Worm (Caenorhabditis elegans) whole organism, L1 larva: ENCODE data around the gene Y42A5A.5.

ENCODE experiments used
- C04F5.9 ChIP-seq: sonication (generic microtip); optimal IDR thresholded peaks from 2 replicates; lab custom pipeline; 2016; ENCODE audit warnings: missing genetic modification characterization, missing compliant biosample characterization
- F16B12.6 ChIP-seq: fragments of 150-350 bp; optimal IDR thresholded peaks from 2 replicates; lab custom pipeline; 2014; ENCODE audit warnings: missing biosample characterization, missing genetic modification characterization
- aha-1 ChIP-seq: fragments of 150-350 bp; optimal IDR thresholded peaks from 2 replicates; lab custom pipeline; 2014; ENCODE audit warnings: missing biosample characterization, missing genetic modification characterization
- aly-2 ChIP-seq: fragments of 150-350 bp; optimal IDR thresholded peaks from 2 replicates; lab custom pipeline; 2014; ENCODE audit warnings: missing biosample characterization, missing genetic modification characterization
- ama-1 ChIP-seq: fragments of 150-350 bp; optimal IDR thresholded peaks from 2 replicates; lab custom pipeline; 2014
- blmp-1 ChIP-seq: fragments of 150-350 bp; optimal IDR thresholded peaks from 2 replicates; lab custom pipeline; 2014; ENCODE audit warnings: missing biosample characterization, missing genetic modification characterization
- ces-1 ChIP-seq: fragments of 150-350 bp; optimal IDR thresholded peaks from 2 replicates; lab custom pipeline; 2014; ENCODE audit warnings: missing biosample characterization, missing genetic modification reagents, missing genetic modification characterization
- efl-1 ChIP-seq, 4 experiments: fragments of 150-350 bp; optimal IDR thresholded peaks in 3 of 4; peaks in 1 of 4; 1 replicate in 1 of 4; 2 replicates in 3 of 4; lab custom pipeline; 2014; ENCODE audit warnings: missing biosample characterization in 2 of 4, missing genetic modification characterization in 2 of 4, missing genetic modification reagents in 2 of 4
- egl-27 ChIP-seq, 2 experiments: fragments of 150-350 bp in 1 of 2; sonication (generic microtip); optimal IDR thresholded peaks; 3 replicates each; lab custom pipeline; 2017 to 2018; ENCODE audit warnings: missing biosample characterization in 2 of 2, missing genetic modification characterization in 2 of 2, missing genetic modification reagents in 2 of 2
- elt-3 ChIP-seq, 6 experiments: fragments of 150-350 bp in 1 of 6; sonication (generic microtip); optimal IDR thresholded peaks; 2 replicates each; lab custom pipeline; 2017 to 2018; ENCODE audit warnings: missing biosample characterization in 6 of 6, missing genetic modification characterization in 6 of 6, inconsistent platforms in 1 of 6
- fkh-4 ChIP-seq: sonication (generic microtip); optimal IDR thresholded peaks from 2 replicates; lab custom pipeline; 2016; ENCODE audit warnings: missing compliant biosample characterization, missing genetic modification characterization, borderline replicate concordance
- grh-1 ChIP-seq: fragments of 200-800 bp; sonication (Bioruptor generic); IDR thresholded peaks from 2 replicates; pipeline ENCODE4 v1.3.6; 2022; ENCODE audit warnings: missing genetic modification reagents, missing genetic modification characterization, missing compliant biosample characterization
- hlh-17 ChIP-seq: fragments of 200-800 bp; sonication (Bioruptor generic); optimal IDR thresholded peaks from 2 replicates; lab custom pipeline; 2018; ENCODE audit warnings: missing genetic modification characterization, mild to moderate bottlenecking, missing compliant biosample characterization, moderate library complexity, borderline replicate concordance
- hlh-4 ChIP-seq: sonication (generic microtip); optimal IDR thresholded peaks from 2 replicates; lab custom pipeline; 2016; ENCODE audit warnings: mild to moderate bottlenecking, missing genetic modification characterization, missing compliant biosample characterization
- irx-1 ChIP-seq: sonication (generic microtip); optimal IDR thresholded peaks from 2 replicates; lab custom pipeline; 2016; ENCODE audit warnings: missing genetic modification characterization, missing compliant biosample characterization
- jun-1 ChIP-seq: fragments of 150-350 bp; optimal IDR thresholded peaks from 2 replicates; lab custom pipeline; 2014; ENCODE audit warnings: missing biosample characterization, missing genetic modification reagents, missing genetic modification characterization
- lin-14 ChIP-seq: fragments of 200-800 bp; sonication (Bioruptor generic); optimal IDR thresholded peaks from 2 replicates; lab custom pipeline; 2018; ENCODE audit warnings: mild to moderate bottlenecking, missing genetic modification characterization, moderate library complexity, missing compliant biosample characterization
- lin-35 ChIP-seq, 2 experiments: fragments of 150-350 bp; optimal IDR thresholded peaks; 2 replicates each; lab custom pipeline; 2014; ENCODE audit warnings: missing biosample characterization in 2 of 2, missing genetic modification characterization in 2 of 2, missing genetic modification reagents in 2 of 2
- lsy-2 ChIP-seq, 2 experiments: fragments of 150-350 bp; optimal IDR thresholded peaks; 2 replicates each; lab custom pipeline; 2014; ENCODE audit warnings: missing biosample characterization in 2 of 2, missing genetic modification characterization in 2 of 2
- nhr-11 ChIP-seq: fragments of 150-350 bp; optimal IDR thresholded peaks from 2 replicates; lab custom pipeline; 2014; ENCODE audit warnings: missing biosample characterization, missing genetic modification characterization
- nhr-19 ChIP-seq: fragments of 200-800 bp; sonication (Bioruptor generic); conservative IDR thresholded peaks from 2 replicates; pipeline ENCODE4 v1.3.6; 2022; ENCODE audit warnings: missing genetic modification characterization, missing compliant biosample characterization
- nhr-20 ChIP-seq: sonication (generic microtip); optimal IDR thresholded peaks from 2 replicates; lab custom pipeline; 2016; ENCODE audit warnings: mild to moderate bottlenecking, missing genetic modification characterization, missing compliant biosample characterization
- nhr-28 ChIP-seq: fragments of 150-350 bp; optimal IDR thresholded peaks from 2 replicates; lab custom pipeline; 2014; ENCODE audit warnings: missing biosample characterization, missing genetic modification characterization
- nhr-71 ChIP-seq: sonication (generic microtip); optimal IDR thresholded peaks from 2 replicates; lab custom pipeline; 2016; ENCODE audit warnings: mild to moderate bottlenecking, missing genetic modification characterization, moderate library complexity, missing compliant biosample characterization
- nhr-85 ChIP-seq: sonication (generic microtip); peaks from one replicate; lab custom pipeline; 2016; ENCODE audit warnings: missing genetic modification characterization, inconsistent platforms, missing compliant biosample characterization
- nhr-90 ChIP-seq: sonication (generic microtip); optimal IDR thresholded peaks from 2 replicates; lab custom pipeline; 2016; ENCODE audit warnings: mild to moderate bottlenecking, missing genetic modification characterization, missing compliant biosample characterization; ENCODE audit not compliant: poor library complexity
- pqm-1 ChIP-seq: sonication (generic microtip); optimal IDR thresholded peaks from 3 replicates; lab custom pipeline; 2017; ENCODE audit warnings: missing biosample characterization, missing genetic modification characterization
- snu-23 ChIP-seq: sonication (generic microtip); optimal IDR thresholded peaks from 2 replicates; lab custom pipeline; 2016; ENCODE audit warnings: missing genetic modification characterization, missing compliant biosample characterization
- swsn-7 ChIP-seq: sonication (generic microtip); optimal IDR thresholded peaks from 2 replicates; lab custom pipeline; 2016; ENCODE audit warnings: missing genetic modification characterization, missing compliant biosample characterization
- tbx-2 ChIP-seq: sonication (generic microtip); optimal IDR thresholded peaks from 2 replicates; lab custom pipeline; 2016; ENCODE audit warnings: missing genetic modification characterization, missing compliant biosample characterization
- tlp-1 ChIP-seq: fragments of 150-350 bp; optimal IDR thresholded peaks from 2 replicates; lab custom pipeline; 2014; ENCODE audit warnings: missing biosample characterization, missing genetic modification characterization
- vab-15 ChIP-seq: sonication (generic microtip); optimal IDR thresholded peaks from 2 replicates; lab custom pipeline; 2017; ENCODE audit warnings: missing genotype, mild to moderate bottlenecking, missing genetic modification characterization, missing compliant biosample characterization
- zip-4 ChIP-seq: fragments of 200-800 bp; sonication (Bioruptor generic); optimal IDR thresholded peaks from 2 replicates; lab custom pipeline; 2018; ENCODE audit warnings: mild to moderate bottlenecking, missing genetic modification characterization, moderate library complexity, missing compliant biosample characterization
- ztf-11 ChIP-seq, 2 experiments: sonication (generic microtip); optimal IDR thresholded peaks; 2 replicates each; lab custom pipeline; 2016 to 2017; ENCODE audit warnings: missing genetic modification characterization in 2 of 2, missing biosample characterization in 1 of 2, missing compliant biosample characterization in 1 of 2
- ztf-4 ChIP-seq: fragments of 150-350 bp; optimal IDR thresholded peaks from 2 replicates; lab custom pipeline; 2014; ENCODE audit warnings: missing biosample characterization, missing genetic modification characterization

The Y42A5A.5 gene

DNA sequence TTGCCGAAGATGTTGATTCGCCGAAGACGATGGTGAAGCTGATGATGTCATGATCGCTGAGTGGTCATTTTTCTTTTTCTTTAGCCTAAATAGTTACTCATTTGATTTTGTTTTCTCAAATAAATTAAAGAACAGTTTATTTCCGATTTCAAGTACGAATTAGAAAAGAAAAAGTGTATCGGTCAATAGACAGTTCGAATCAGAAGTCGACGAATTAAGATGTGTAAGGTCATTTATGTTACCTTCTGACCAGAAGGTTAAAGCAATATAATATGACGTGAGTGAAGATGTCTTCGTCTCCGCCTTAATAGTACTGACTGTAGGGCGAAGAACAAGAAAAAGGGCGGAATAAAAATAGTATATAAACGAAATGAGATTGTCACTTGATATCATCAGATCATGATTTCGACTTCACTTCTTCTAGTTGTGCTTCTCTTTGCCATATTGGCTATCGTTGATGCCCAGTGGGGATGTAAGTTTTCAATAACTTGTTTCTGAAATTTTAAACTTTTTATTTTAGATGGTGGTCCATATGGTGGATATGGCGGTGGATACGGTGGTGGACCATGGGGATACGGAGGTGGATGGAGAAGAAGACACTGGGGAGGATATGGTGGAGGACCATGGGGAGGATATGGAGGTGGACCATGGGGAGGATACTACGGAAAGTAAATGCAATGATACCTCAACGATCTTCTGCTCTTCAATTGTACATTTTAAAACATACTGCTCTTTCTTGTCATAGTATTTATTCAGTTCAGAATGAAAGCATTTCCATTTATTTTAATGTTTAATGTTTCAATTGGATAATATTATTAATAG, 37.6 kb upstream of the Y42A5A.5 start, which contains the start of the genes T19C4.24 and nlp-33:
TSS of gene T19C4.24 (minus strand) at position 51 of the 822 bp plus-strand sequence.
TSS of gene nlp-33 (plus strand) at position 389 of the 822 bp plus-strand sequence.
- TF ChIP-seq lin-35 (GFP tag; optimal IDR thresholded peaks at IDR 0.05; lab: Kevin White, UChicago) (peak in 1 of 2 experiments; percentile 19), zip-4 (GFP tag; lab: Kevin White, UChicago) (no peak), egl-27 (tag; optimal IDR thresholded peaks at IDR 0.05; lab: Kevin White, UChicago) (no peak), nhr-19 (peak; percentile 16; the same call in 1 of the 2 replicates), snu-23 (peak; percentile 50), jun-1 (no peak), C04F5.9 (no peak), elt-3 (tag; optimal IDR thresholded peaks at IDR 0.05; lab: Kevin White, UChicago) (peak in 2 of 6 experiments; percentile 60 to 74), nhr-71 (tag; lab: Kevin White, UChicago) (peak; percentile 40), ztf-11 (tag; optimal IDR thresholded peaks at IDR 0.05; lab: Kevin White, UChicago) (no peak), nhr-11 (no peak), nhr-20 (tag; lab: Kevin White, UChicago) (peak; percentile 54), nhr-85 (peak; percentile 89), pqm-1 (tag; lab: Kevin White, UChicago) (no peak), ama-1 (lab: Kevin White, UChicago) (peak; percentile 82), blmp-1 (peak; percentile 26), swsn-7 (no peak), lin-14 (GFP tag; lab: Kevin White, UChicago) (peak; percentile 63), tbx-2 (tag; lab: Kevin White, UChicago) (peak; percentile 20), lsy-2 (tag; optimal IDR thresholded peaks at IDR 0.05; lab: Kevin White, UChicago) (peak in 1 of 2 experiments; percentile 8), grh-1 (GFP tag; lab: Robert Waterston, UW) (peak; percentile 30; the same call in 1 of the 2 replicates), nhr-90 (tag; lab: Kevin White, UChicago) (peak; percentile 51)

ce11 chrV:11144694-11145093, 35.1 kb upstream of the Y42A5A.5 start, which contains the start of gene C06H2.7:
C06H2.7 (minus strand) TSS chrV:11144794.
- no peak for TF ChIP-seq nhr-28
- TF ChIP-seq irx-1 (tag; lab: Kevin White, UChicago): no peak
- TF ChIP-seq efl-1 (optimal IDR thresholded peaks at IDR 0.05; lab: Kevin White, UChicago): no peak
- peak in 1 of 2 experiments; percentile 7 for TF ChIP-seq efl-1 (GFP tag; optimal IDR thresholded peaks at IDR 0.05 in 1 of 2; lab: Kevin White, UChicago)
- TF ChIP-seq hlh-17 (GFP tag; lab: Kevin White, UChicago): no peak

- no peak for TF ChIP-seq vab-15 (tag; lab: Kevin White, UChicago)
- TF ChIP-seq pqm-1 (tag; lab: Kevin White, UChicago): no peak
- no peak for TF ChIP-seq irx-1 (tag; lab: Kevin White, UChicago)
- TF ChIP-seq hlh-17 (GFP tag; lab: Kevin White, UChicago): no peak
- TF ChIP-seq ztf-11 (tag; optimal IDR thresholded peaks at IDR 0.05; lab: Kevin White, UChicago): no peak
- TF ChIP-seq snu-23: no peak
- no peak for TF ChIP-seq aha-1 (tag; lab: Kevin White, UChicago)
- no peak for TF ChIP-seq F16B12.6
- TF ChIP-seq ztf-4 (tag; lab: Kevin White, UChicago): no peak
- TF ChIP-seq nhr-28: no peak
- no peak for TF ChIP-seq hlh-4 (tag; lab: Kevin White, UChicago)
- no peak for TF ChIP-seq aly-2
- no peak for TF ChIP-seq ces-1 (GFP tag; lab: Kevin White, UChicago)
- no peak for TF ChIP-seq lin-35 (GFP tag; optimal IDR thresholded peaks at IDR 0.05; lab: Kevin White, UChicago)
- TF ChIP-seq egl-27 (tag; optimal IDR thresholded peaks at IDR 0.05; lab: Kevin White, UChicago): no peak
- no peak for TF ChIP-seq nhr-11
- TF ChIP-seq tlp-1: no peak
- TF ChIP-seq nhr-85: no peak
- no peak for TF ChIP-seq tbx-2 (tag; lab: Kevin White, UChicago)
- TF ChIP-seq fkh-4 (tag; lab: Kevin White, UChicago): no peak
- TF ChIP-seq, all 84 proteins: peak for 0
Measured at ce11 chrV:11141179-11141578, 31.6 kb upstream of the Y42A5A.5 start, which contains the start of gene folt-1. folt-1 (plus strand) TSS chrV:11141479.
